Fruit fly (Drosophila melanogaster) whole organism, adult: ENCODE measurements around the gene CG12213.

ENCODE experiments used
- CG12768 ChIP-seq: fragments of 200-800 bp; sonication (Bioruptor generic); optimal IDR thresholded peaks from 2 replicates; lab custom pipeline; 2017; ENCODE audit warnings: missing biosample characterization, missing genetic modification characterization, mild to moderate bottlenecking, moderate library complexity, missing genetic modification reagents
- CG14711 ChIP-seq: fragments of 200-800 bp; sonication (Bioruptor generic); optimal IDR thresholded peaks from 2 replicates; lab custom pipeline; 2018; ENCODE audit warnings: missing biosample characterization, mild to moderate bottlenecking, missing genetic modification characterization, moderate library complexity
- CG1620 ChIP-seq: fragments of 200-800 bp; sonication (Bioruptor generic); optimal IDR thresholded peaks from 2 replicates; lab custom pipeline; 2016; ENCODE audit warnings: missing biosample characterization, missing genetic modification characterization
- CG33017 ChIP-seq: fragments of 200-800 bp; sonication (Bioruptor generic); optimal IDR thresholded peaks from 2 replicates; lab custom pipeline; 2018; ENCODE audit warnings: missing biosample characterization, mild to moderate bottlenecking, missing genetic modification characterization, moderate library complexity
- cic ChIP-seq: fragments of 200-800 bp; sonication (Bioruptor generic); optimal IDR thresholded peaks from 2 replicates; lab custom pipeline; 2017; ENCODE audit warnings: missing biosample characterization, mild to moderate bottlenecking, missing genetic modification characterization, moderate library complexity
- cnc ChIP-seq, 2 experiments: fragments of >200 bp; optimal IDR thresholded peaks; 2 replicates each; lab custom pipeline; 2017
- kay ChIP-seq: fragments of 200-800 bp; sonication (Bioruptor generic); peaks from one replicate; lab custom pipeline; 2016; ENCODE audit warnings: missing biosample characterization, missing genetic modification characterization, borderline replicate concordance
- ovo ChIP-seq: fragments of 200-800 bp; sonication (Bioruptor generic); optimal IDR thresholded peaks from 2 replicates; lab custom pipeline; 2016; ENCODE audit warnings: missing biosample characterization, missing genetic modification characterization
- pad ChIP-seq: fragments of 200-800 bp; sonication (Bioruptor generic); optimal IDR thresholded peaks from 3 replicates; lab custom pipeline; 2017; ENCODE audit warnings: missing biosample characterization, missing genetic modification characterization, mild to moderate bottlenecking, moderate library complexity, missing genetic modification reagents
- toe ChIP-seq: fragments of 200-800 bp; sonication (Bioruptor generic); optimal IDR thresholded peaks from 2 replicates; lab custom pipeline; 2016; ENCODE audit warnings: missing biosample characterization, missing genetic modification characterization

DNA sequence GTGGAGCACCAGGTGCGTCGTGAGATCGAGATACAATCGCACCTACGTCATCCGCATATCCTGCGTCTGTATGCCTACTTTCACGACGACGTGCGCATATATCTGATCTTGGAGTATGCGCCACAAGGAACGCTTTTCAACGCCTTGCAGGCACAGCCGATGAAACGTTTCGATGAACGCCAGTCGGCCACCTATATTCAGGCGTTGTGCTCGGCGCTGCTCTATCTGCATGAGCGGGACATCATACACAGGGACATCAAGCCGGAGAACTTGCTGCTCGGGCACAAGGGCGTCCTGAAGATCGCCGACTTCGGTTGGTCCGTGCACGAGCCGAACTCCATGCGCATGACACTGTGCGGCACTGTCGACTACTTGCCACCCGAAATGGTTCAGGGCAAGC, 3.5 kb downstream of the CG12213 start:
- TF ChIP-seq CG33017 (no peak), cic (GFP tag; lab: Kevin White, UChicago) (no peak), CG1620 (GFP tag; lab: Kevin White, UChicago) (no peak), toe (GFP tag; lab: Kevin White, UChicago) (no peak), CG12768 (GFP tag; lab: Kevin White, UChicago) (no peak), CG14711 (tag; lab: Kevin White, UChicago) (no peak), kay (GFP tag; lab: Kevin White, UChicago) (no peak), cnc (optimal IDR thresholded peaks at IDR 0.05; lab: Kevin White, UChicago) (no peak), ovo (no peak), pad (GFP tag; lab: Kevin White, UChicago) (no peak)
